Worm (Caenorhabditis elegans) whole organism, L1 larva: ENCODE results near the gene T24C2.5.

Experiments used
- C04F5.9 ChIP-seq: sonication (generic microtip); optimal IDR thresholded peaks from 2 replicates; lab custom pipeline; 2016; ENCODE audit warnings: missing genetic modification characterization, missing compliant biosample characterization

Gene T24C2.5

ce11 chrX:14584335-14584734, 50.1 kb downstream of the T24C2.5 start:
- TF ChIP-seq C04F5.9 (tag; lab: Kevin White, UChicago): no peak
